Worm (Caenorhabditis elegans) whole organism, young adult: Measurements from ENCODE around the gene W01D2.3.
A peak's percentile ranks its signal among the peaks of the same experiment; 100 is the strongest.

Experiments
- B0336.3 ChIP-seq: fragments of 200-800 bp; sonication (Bioruptor generic); IDR thresholded peaks from 2 replicates; pipeline ENCODE4 v1.3.6; 2022; ENCODE audit warnings: missing genetic modification characterization, missing compliant biosample characterization
- D2030.7 ChIP-seq: fragments of 200-800 bp; sonication (Bioruptor generic); IDR thresholded peaks from 2 replicates; pipeline ENCODE4 v1.3.6; 2022; ENCODE audit warnings: missing genetic modification reagents, missing genetic modification characterization, missing compliant biosample characterization
- F10E7.11 ChIP-seq: sonication (generic microtip); optimal IDR thresholded peaks from 2 replicates; lab custom pipeline; 2017; ENCODE audit warnings: mild to moderate bottlenecking, missing genetic modification characterization, moderate library complexity, missing compliant biosample characterization
- F23B12.7 ChIP-seq: sonication (generic microtip); optimal IDR thresholded peaks from 2 replicates; lab custom pipeline; 2017; ENCODE audit warnings: missing genetic modification characterization, mild to moderate bottlenecking, missing compliant biosample characterization, antibody characterized with exemption, moderate library complexity; ENCODE audit not compliant: insufficient read depth
- F33H1.4 ChIP-seq: fragments of 200-800 bp; sonication (Bioruptor generic); IDR thresholded peaks from 2 replicates; pipeline ENCODE4 v1.3.6; 2022; ENCODE audit warnings: missing genetic modification reagents, missing genetic modification characterization, missing compliant biosample characterization
- F49E8.2 ChIP-seq: sonication (generic microtip); optimal IDR thresholded peaks from 3 replicates; lab custom pipeline; 2017; ENCODE audit warnings: missing genetic modification characterization, mild to moderate bottlenecking, missing compliant biosample characterization, antibody characterized with exemption, moderate library complexity; ENCODE audit not compliant: insufficient read depth
- F52B5.7 ChIP-seq: sonication (generic microtip); optimal IDR thresholded peaks from 2 replicates; lab custom pipeline; 2016; ENCODE audit warnings: mild to moderate bottlenecking, missing genetic modification characterization, missing compliant biosample characterization
- K11D2.4 ChIP-seq: fragments of 200-800 bp; sonication (Bioruptor generic); IDR thresholded peaks from 2 replicates; pipeline ENCODE4 v1.3.6; 2022; ENCODE audit warnings: missing genetic modification reagents, missing genetic modification characterization, missing compliant biosample characterization
- T07F8.4 ChIP-seq: sonication (generic microtip); optimal IDR thresholded peaks from 2 replicates; lab custom pipeline; 2016; ENCODE audit warnings: mild to moderate bottlenecking, missing genetic modification characterization, moderate library complexity, missing compliant biosample characterization
- Y53G8AR.9 ChIP-seq: fragments of 200-800 bp; sonication (Bioruptor generic); conservative IDR thresholded peaks from 2 replicates; pipeline ENCODE4 v1.3.6; 2022; ENCODE audit warnings: missing genetic modification reagents, missing genetic modification characterization, missing compliant biosample characterization
- aptf-2 ChIP-seq: fragments of 200-800 bp; sonication (Bioruptor generic); conservative IDR thresholded peaks from 2 replicates; pipeline ENCODE4 v1.3.6; 2022; ENCODE audit warnings: missing genetic modification reagents, missing genetic modification characterization, missing compliant biosample characterization
- attf-3 ChIP-seq: fragments of 200-800 bp; sonication (Bioruptor generic); conservative IDR thresholded peaks from 2 replicates; pipeline ENCODE4 v1.3.6; 2022; ENCODE audit warnings: missing genetic modification reagents, missing genetic modification characterization, missing compliant biosample characterization
- attf-5 ChIP-seq: fragments of 200-800 bp; sonication (Bioruptor generic); optimal IDR thresholded peaks from 2 replicates; lab custom pipeline; 2018; ENCODE audit warnings: mild to moderate bottlenecking, missing genetic modification characterization, missing compliant biosample characterization
- bed-1 ChIP-seq: fragments of 200-800 bp; sonication (Bioruptor generic); IDR thresholded peaks from 2 replicates; pipeline ENCODE4 v1.3.6; 2022; ENCODE audit warnings: missing genetic modification reagents, missing genetic modification characterization, missing compliant biosample characterization
- ceh-79 ChIP-seq: sonication (generic microtip); optimal IDR thresholded peaks from 2 replicates; lab custom pipeline; 2017; ENCODE audit warnings: mild to moderate bottlenecking, missing genetic modification characterization, missing compliant biosample characterization
- chd-7 ChIP-seq: sonication (generic microtip); optimal IDR thresholded peaks from 2 replicates; lab custom pipeline; 2016; ENCODE audit warnings: mild to moderate bottlenecking, missing genetic modification characterization, moderate library complexity, missing compliant biosample characterization
- dox-1 ChIP-seq: fragments of 200-800 bp; sonication (Bioruptor generic); IDR thresholded peaks from 2 replicates; pipeline ENCODE4 v1.3.6; 2022; ENCODE audit warnings: missing genetic modification reagents, missing genetic modification characterization, missing compliant biosample characterization
- dpff-1 ChIP-seq: sonication (generic microtip); optimal IDR thresholded peaks from 2 replicates; lab custom pipeline; 2017; ENCODE audit warnings: mild to moderate bottlenecking, missing genetic modification characterization, missing compliant biosample characterization
- efl-1 ChIP-seq: fragments of 150-350 bp; optimal IDR thresholded peaks from 2 replicates; lab custom pipeline; 2014; ENCODE audit warnings: missing biosample characterization, missing genetic modification reagents, missing genetic modification characterization
- ets-4 ChIP-seq: fragments of 200-800 bp; sonication (Bioruptor generic); optimal IDR thresholded peaks from 2 replicates; lab custom pipeline; 2018; ENCODE audit warnings: mild to moderate bottlenecking, missing genetic modification characterization, missing compliant biosample characterization
- him-1 ChIP-seq: sonication (generic microtip); optimal IDR thresholded peaks from 2 replicates; lab custom pipeline; 2016; ENCODE audit warnings: missing genotype, missing genetic modification reagents, missing genetic modification characterization, missing compliant biosample characterization
- hsf-1 ChIP-seq: fragments of 200-800 bp; sonication (Bioruptor generic); IDR thresholded peaks from 2 replicates; pipeline ENCODE4 v1.3.6; 2022; ENCODE audit warnings: missing genetic modification reagents, missing genetic modification characterization, missing compliant biosample characterization
- lin-35 ChIP-seq, 3 experiments: fragments of 150-350 bp in 2 of 3; sonication (generic microtip) in 1 of 3; optimal IDR thresholded peaks; 2 replicates each; lab custom pipeline; 2014 to 2018; ENCODE audit warnings: missing biosample characterization in 3 of 3, missing genetic modification characterization in 3 of 3, missing genetic modification reagents in 3 of 3
- lin-54 ChIP-seq: fragments of 200-800 bp; sonication (Bioruptor generic); optimal IDR thresholded peaks from 2 replicates; lab custom pipeline; 2018; ENCODE audit warnings: mild to moderate bottlenecking, missing genetic modification characterization, missing compliant biosample characterization
- lsl-1 ChIP-seq: fragments of 200-800 bp; sonication (Bioruptor generic); optimal IDR thresholded peaks from 2 replicates; lab custom pipeline; 2018; ENCODE audit warnings: mild to moderate bottlenecking, missing genetic modification characterization, moderate library complexity, missing compliant biosample characterization
- madf-3 ChIP-seq: fragments of 200-800 bp; sonication (Bioruptor generic); IDR thresholded peaks from 2 replicates; pipeline ENCODE4 v1.3.6; 2022; ENCODE audit warnings: missing genetic modification reagents, missing genetic modification characterization, missing compliant biosample characterization
- madf-6 ChIP-seq: fragments of 200-800 bp; sonication (Bioruptor generic); IDR thresholded peaks from 2 replicates; pipeline ENCODE4 v1.3.6; 2022; ENCODE audit warnings: missing genetic modification reagents, missing genetic modification characterization, missing compliant biosample characterization
- mcd-1 ChIP-seq: fragments of 200-800 bp; sonication (Bioruptor generic); IDR thresholded peaks from 2 replicates; pipeline ENCODE4 v1.3.6; 2022; ENCODE audit warnings: missing genetic modification reagents, missing genetic modification characterization, missing compliant biosample characterization
- nfya-1 ChIP-seq: sonication (generic microtip); optimal IDR thresholded peaks from 2 replicates; lab custom pipeline; 2017; ENCODE audit warnings: antibody characterized with exemption, missing compliant biosample characterization, missing genetic modification characterization, borderline replicate concordance; ENCODE audit not compliant: insufficient read depth
- nfya-2 ChIP-seq: fragments of 200-800 bp; sonication (Bioruptor generic); IDR thresholded peaks from 2 replicates; pipeline ENCODE4 v1.3.6; 2022; ENCODE audit warnings: missing genetic modification reagents, missing genetic modification characterization, missing compliant biosample characterization
- nhr-27 ChIP-seq: fragments of 200-800 bp; sonication (Bioruptor generic); optimal IDR thresholded peaks from 2 replicates; lab custom pipeline; 2018; ENCODE audit warnings: mild to moderate bottlenecking, missing genetic modification characterization, moderate library complexity, missing compliant biosample characterization
- rcor-1 ChIP-seq: fragments of 200-800 bp; sonication (Bioruptor generic); IDR thresholded peaks from 2 replicates; pipeline ENCODE4 v1.3.6; 2022; ENCODE audit warnings: missing genetic modification reagents, missing genetic modification characterization, missing compliant biosample characterization
- rec-8 ChIP-seq, 2 experiments: sonication (generic microtip); optimal IDR thresholded peaks; 2 replicates each; lab custom pipeline; 2016; ENCODE audit warnings: mild to moderate bottlenecking in 2 of 2, missing genetic modification characterization in 2 of 2, missing genetic modification reagents in 2 of 2, missing genotype in 2 of 2, missing biosample characterization in 1 of 2, missing compliant biosample characterization in 1 of 2, moderate library complexity in 1 of 2
- sdz-38 ChIP-seq: sonication (generic microtip); optimal IDR thresholded peaks from 2 replicates; lab custom pipeline; 2016; ENCODE audit warnings: missing genotype, missing genetic modification characterization, missing compliant biosample characterization
- snpc-1.1 ChIP-seq: sonication (generic microtip); optimal IDR thresholded peaks from 2 replicates; lab custom pipeline; 2017; ENCODE audit warnings: missing genetic modification characterization, mild to moderate bottlenecking, missing compliant biosample characterization, antibody characterized with exemption, moderate library complexity, missing genotype, missing genetic modification reagents; ENCODE audit not compliant: insufficient read depth
- snpc-3.4 ChIP-seq: sonication (generic microtip); optimal IDR thresholded peaks from 2 replicates; lab custom pipeline; 2017; ENCODE audit warnings: missing genetic modification characterization, mild to moderate bottlenecking, missing compliant biosample characterization, antibody characterized with exemption, moderate library complexity, missing genotype, missing genetic modification reagents
- snpc-4 ChIP-seq, 5 experiments: fragments of 150-350 bp in 1 of 5; sonication (generic microtip) in 4 of 5; optimal IDR thresholded peaks; 2 replicates each; lab custom pipeline; 2014 to 2018; ENCODE audit warnings: missing genetic modification characterization in 5 of 5, missing biosample characterization in 3 of 5, antibody characterized with exemption in 2 of 5, mild to moderate bottlenecking in 2 of 5, missing compliant biosample characterization in 2 of 5, missing genotype in 2 of 5, moderate library complexity in 2 of 5, missing genetic modification reagents in 1 of 5
- somi-1 ChIP-seq: fragments of 200-800 bp; sonication (Bioruptor generic); optimal IDR thresholded peaks from 2 replicates; lab custom pipeline; 2018; ENCODE audit warnings: mild to moderate bottlenecking, missing genetic modification characterization, missing compliant biosample characterization
- tbp1 ChIP-seq: fragments of 200-800 bp; sonication (Bioruptor generic); optimal IDR thresholded peaks from 2 replicates; lab custom pipeline; 2018; ENCODE audit warnings: mild to moderate bottlenecking, missing genetic modification characterization, missing compliant biosample characterization
- unc-130 ChIP-seq: sonication (generic microtip); optimal IDR thresholded peaks from 2 replicates; lab custom pipeline; 2016; ENCODE audit warnings: missing genetic modification reagents, missing genetic modification characterization, missing compliant biosample characterization
- xnd-1 ChIP-seq: sonication (generic microtip); optimal IDR thresholded peaks from 2 replicates; lab custom pipeline; 2016; ENCODE audit warnings: missing genotype, missing genetic modification reagents, missing genetic modification characterization, missing compliant biosample characterization

Gene W01D2.3

DNA sequence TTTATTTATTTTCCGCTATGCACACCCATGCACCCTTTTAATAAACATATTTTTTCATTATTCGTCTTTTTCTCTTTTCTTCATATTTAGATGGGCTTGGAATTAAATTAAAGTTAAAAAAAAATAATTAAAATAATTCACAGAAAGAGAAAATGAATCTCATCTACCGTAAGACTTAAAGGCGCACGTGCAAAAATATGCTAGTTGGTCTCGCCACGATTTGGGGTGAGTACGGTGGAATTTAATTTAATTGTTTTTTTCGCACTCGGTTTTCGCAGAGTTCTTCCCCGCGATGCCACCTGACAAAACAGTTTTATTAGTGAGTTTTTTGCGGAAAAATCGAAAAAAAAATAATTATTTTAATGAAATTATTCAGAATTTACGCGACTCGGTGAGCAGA, 26.0 kb downstream of the W01D2.3 start, which contains the start of gene Y54E2A.8 (continued):
- no peak for TF ChIP-seq lin-35 (GFP tag; optimal IDR thresholded peaks at IDR 0.05; lab: Kevin White, UChicago)
- no peak for TF ChIP-seq dpff-1
- no peak for TF ChIP-seq ceh-79
- TF ChIP-seq F23B12.7 (tag; lab: Kevin White, UChicago), result no peak
- TF ChIP-seq unc-130, result peak; percentile 5
- TF ChIP-seq rcor-1 (GFP tag; lab: Robert Waterston, UW), result no peak
- no peak for TF ChIP-seq madf-3 (GFP tag; lab: Robert Waterston, UW)
- no peak for TF ChIP-seq snpc-1.1
- no peak for TF ChIP-seq snpc-3.4
- TF ChIP-seq dox-1 (GFP tag; lab: Robert Waterston, UW), result 0 out of 2 replicates have a peak, but pooled peaks have one; percentile 13
- TF ChIP-seq chd-7 (tag; lab: Kevin White, UChicago), result no peak
- TF ChIP-seq mcd-1 (GFP tag; lab: Robert Waterston, UW), result peak; percentile 41; the same call in 1 of the 2 replicates
- TF ChIP-seq madf-6 (GFP tag; lab: Robert Waterston, UW), result peak; percentile 92
- TF ChIP-seq nfya-1 (tag; lab: Kevin White, UChicago), result no peak
- peak; percentile 93 for TF ChIP-seq lsl-1 (GFP tag; lab: Kevin White, UChicago)
- peak; percentile 91 for TF ChIP-seq F33H1.4 (GFP tag; lab: Robert Waterston, UW)
- peak; percentile 90 for TF ChIP-seq xnd-1
- no peak for TF ChIP-seq F10E7.11 (tag; lab: Kevin White, UChicago)
- no peak for TF ChIP-seq F52B5.7
- TF ChIP-seq rec-8 (tag; optimal IDR thresholded peaks at IDR 0.05; lab: Kevin White, UChicago), result no peak
- TF ChIP-seq T07F8.4 (tag; lab: Kevin White, UChicago), result no peak
- TF ChIP-seq ets-4 (GFP tag; lab: Kevin White, UChicago), result no peak
- peak; percentile 94 for TF ChIP-seq him-1 (tag; lab: Kevin White, UChicago)
- TF ChIP-seq aptf-2 (GFP tag; lab: Robert Waterston, UW), result no peak
- TF ChIP-seq F49E8.2 (tag; lab: Kevin White, UChicago), result peak; percentile 16
- no peak for TF ChIP-seq attf-5
- no peak for TF ChIP-seq tbp1 (GFP tag; lab: Kevin White, UChicago)
- TF ChIP-seq K11D2.4 (GFP tag; lab: Robert Waterston, UW), result no peak
- TF ChIP-seq snpc-4 (GFP tag; optimal IDR thresholded peaks at IDR 0.05; lab: Kevin White, UChicago), result no peak
- peak in 3 of 4 experiments; percentile 21 to 23 (median 22) for TF ChIP-seq snpc-4 (tag; optimal IDR thresholded peaks at IDR 0.05; lab: Kevin White, UChicago)
- TF ChIP-seq hsf-1, result no peak
- TF ChIP-seq somi-1 (GFP tag; lab: Kevin White, UChicago), result no peak
- no peak for TF ChIP-seq attf-3 (GFP tag; lab: Robert Waterston, UW)
- no peak for TF ChIP-seq nhr-27 (tag; lab: Kevin White, UChicago)
- TF ChIP-seq Y53G8AR.9, result no peak
- peak; percentile 38; the same call in 1 of the 2 replicates for TF ChIP-seq D2030.7
- no peak for TF ChIP-seq B0336.3
- peak; percentile 40 for TF ChIP-seq lin-54
- TF ChIP-seq efl-1 (GFP tag; lab: Kevin White, UChicago), result peak; percentile 46
- TF ChIP-seq bed-1 (GFP tag; lab: Robert Waterston, UW), result no peak
- TF ChIP-seq nfya-2 (GFP tag; lab: Robert Waterston, UW), result no peak
- no peak for TF ChIP-seq sdz-38 (tag; lab: Kevin White, UChicago)
